Worm (Caenorhabditis elegans) whole organism, L4/young adult: ENCODE measurements around the gene F30H5.5.

Source experiments
- dao-5 ChIP-seq: sonication (generic microtip); optimal IDR thresholded peaks from 2 replicates; lab custom pipeline; 2016; ENCODE audit warnings: missing genotype, missing genetic modification characterization, moderate library complexity, missing compliant biosample characterization
- him-1 ChIP-seq: sonication (generic microtip); optimal IDR thresholded peaks from 2 replicates; lab custom pipeline; 2016; ENCODE audit warnings: missing genotype, missing genetic modification reagents, missing genetic modification characterization, missing compliant biosample characterization

DNA sequence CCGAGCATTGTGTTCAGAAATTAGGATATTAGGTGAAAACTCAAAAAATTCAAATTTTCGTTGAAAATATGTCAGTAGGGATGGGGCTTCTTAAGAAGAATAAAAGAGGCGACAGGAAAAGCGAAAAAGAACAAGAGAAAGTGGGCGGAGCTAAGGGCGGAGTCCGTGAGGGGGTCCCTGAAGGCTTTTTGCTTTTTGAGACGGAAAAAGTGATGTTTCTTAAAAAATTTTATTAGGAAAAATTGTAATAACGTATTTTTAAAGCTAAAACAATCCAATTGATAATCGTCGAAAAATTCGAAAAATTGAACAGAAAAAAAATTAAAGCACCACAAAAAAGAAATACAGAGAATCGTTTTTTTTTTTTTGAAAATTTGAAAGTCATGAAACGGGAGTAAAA is 24.9 kb upstream of the F30H5.5 start, which contains the start of gene Y55B1BR.6:
- no peak for TF ChIP-seq dao-5
- TF ChIP-seq him-1 (tag; lab: Kevin White, UChicago), result no peak
